Worm (Caenorhabditis elegans) whole organism, young adult: ENCODE results near the gene fbxa-139.

Experiments used
- B0019.2 ChIP-seq: fragments of 200-800 bp; sonication (Bioruptor generic); conservative IDR thresholded peaks from 2 replicates; pipeline ENCODE4 v1.3.6; 2022; ENCODE audit warnings: missing genetic modification reagents, missing genetic modification characterization, missing compliant biosample characterization
- B0035.1 ChIP-seq: sonication (generic microtip); optimal IDR thresholded peaks from 2 replicates; lab custom pipeline; 2016; ENCODE audit warnings: missing genetic modification characterization, mild to moderate bottlenecking, missing compliant biosample characterization, missing genotype, missing genetic modification reagents
- B0336.3 ChIP-seq: fragments of 200-800 bp; sonication (Bioruptor generic); IDR thresholded peaks from 2 replicates; pipeline ENCODE4 v1.3.6; 2022; ENCODE audit warnings: missing genetic modification characterization, missing compliant biosample characterization
- F39B2.1 ChIP-seq: fragments of 200-800 bp; sonication (Bioruptor generic); IDR thresholded peaks from 2 replicates; pipeline ENCODE4 v1.3.6; 2022; ENCODE audit warnings: missing genetic modification reagents, missing genetic modification characterization, missing compliant biosample characterization
- F55B11.4 ChIP-seq: sonication (generic microtip); optimal IDR thresholded peaks from 2 replicates; lab custom pipeline; 2016; ENCODE audit warnings: missing compliant biosample characterization, missing genetic modification characterization, borderline replicate concordance; ENCODE audit not compliant: insufficient read depth
- K11D2.4 ChIP-seq: fragments of 200-800 bp; sonication (Bioruptor generic); IDR thresholded peaks from 2 replicates; pipeline ENCODE4 v1.3.6; 2022; ENCODE audit warnings: missing genetic modification reagents, missing genetic modification characterization, missing compliant biosample characterization
- T07F8.4 ChIP-seq: sonication (generic microtip); optimal IDR thresholded peaks from 2 replicates; lab custom pipeline; 2016; ENCODE audit warnings: mild to moderate bottlenecking, missing genetic modification characterization, moderate library complexity, missing compliant biosample characterization
- Y79H2A.3 ChIP-seq: fragments of 200-800 bp; sonication (Bioruptor generic); conservative IDR thresholded peaks from 2 replicates; pipeline ENCODE4 v1.3.6; 2022; ENCODE audit warnings: missing genetic modification reagents, missing genetic modification characterization, missing compliant biosample characterization
- ama-1 ChIP-seq, 3 experiments: fragments of 150-350 bp in 1 of 3; sonication (generic microtip) in 2 of 3; optimal IDR thresholded peaks; 2 replicates each; lab custom pipeline; 2014 to 2018; ENCODE audit warnings: missing biosample characterization in 2 of 3, missing genetic modification characterization in 2 of 3, missing genetic modification reagents in 2 of 3
- atf-7 ChIP-seq: sonication (generic microtip); optimal IDR thresholded peaks from 2 replicates; lab custom pipeline; 2017; ENCODE audit warnings: mild to moderate bottlenecking, missing genetic modification characterization, missing compliant biosample characterization
- athp-1 ChIP-seq: sonication (generic microtip); optimal IDR thresholded peaks from 2 replicates; lab custom pipeline; 2017; ENCODE audit warnings: mild to moderate bottlenecking, missing genetic modification characterization, missing compliant biosample characterization
- attf-3 ChIP-seq: fragments of 200-800 bp; sonication (Bioruptor generic); conservative IDR thresholded peaks from 2 replicates; pipeline ENCODE4 v1.3.6; 2022; ENCODE audit warnings: missing genetic modification reagents, missing genetic modification characterization, missing compliant biosample characterization
- ccch-3 ChIP-seq: fragments of 200-800 bp; sonication (Bioruptor generic); optimal IDR thresholded peaks from 2 replicates; lab custom pipeline; 2018; ENCODE audit warnings: mild to moderate bottlenecking, missing genetic modification characterization, missing compliant biosample characterization
- ceh-100 ChIP-seq: fragments of 200-800 bp; sonication (Bioruptor generic); IDR thresholded peaks from 2 replicates; pipeline ENCODE4 v1.3.6; 2022; ENCODE audit warnings: missing genetic modification reagents, missing genetic modification characterization, missing compliant biosample characterization
- ceh-27 ChIP-seq: fragments of 200-800 bp; sonication (Bioruptor generic); optimal IDR thresholded peaks from 2 replicates; lab custom pipeline; 2018; ENCODE audit warnings: mild to moderate bottlenecking, missing genetic modification characterization, moderate library complexity, missing compliant biosample characterization
- die-1 ChIP-seq: sonication (generic microtip); optimal IDR thresholded peaks from 2 replicates; lab custom pipeline; 2016; ENCODE audit warnings: missing genotype, mild to moderate bottlenecking, missing genetic modification characterization, missing compliant biosample characterization
- dox-1 ChIP-seq: fragments of 200-800 bp; sonication (Bioruptor generic); IDR thresholded peaks from 2 replicates; pipeline ENCODE4 v1.3.6; 2022; ENCODE audit warnings: missing genetic modification reagents, missing genetic modification characterization, missing compliant biosample characterization
- him-1 ChIP-seq: sonication (generic microtip); optimal IDR thresholded peaks from 2 replicates; lab custom pipeline; 2016; ENCODE audit warnings: missing genotype, missing genetic modification reagents, missing genetic modification characterization, missing compliant biosample characterization
- hmg-1.2 ChIP-seq: fragments of 200-800 bp; sonication (Bioruptor generic); IDR thresholded peaks from 2 replicates; pipeline ENCODE4 v1.3.6; 2022; ENCODE audit warnings: missing genetic modification reagents, missing genetic modification characterization, missing compliant biosample characterization
- hmg-20 ChIP-seq: fragments of 200-800 bp; sonication (Bioruptor generic); IDR thresholded peaks from 2 replicates; pipeline ENCODE4 v1.3.6; 2022; ENCODE audit warnings: missing genetic modification reagents, missing genetic modification characterization, missing compliant biosample characterization
- hrde-1 ChIP-seq: sonication (generic microtip); optimal IDR thresholded peaks from 2 replicates; lab custom pipeline; 2016; ENCODE audit warnings: missing genetic modification characterization, mild to moderate bottlenecking, missing compliant biosample characterization, moderate library complexity, missing genotype, missing genetic modification reagents, borderline replicate concordance
- hsf-1 ChIP-seq: fragments of 200-800 bp; sonication (Bioruptor generic); IDR thresholded peaks from 2 replicates; pipeline ENCODE4 v1.3.6; 2022; ENCODE audit warnings: missing genetic modification reagents, missing genetic modification characterization, missing compliant biosample characterization
- let-526 ChIP-seq: fragments of 200-800 bp; sonication (Bioruptor generic); IDR thresholded peaks from 2 replicates; pipeline ENCODE4 v1.3.6; 2022; ENCODE audit warnings: missing genetic modification reagents, missing genetic modification characterization, missing compliant biosample characterization
- lin-35 ChIP-seq, 3 experiments: fragments of 150-350 bp in 2 of 3; sonication (generic microtip) in 1 of 3; optimal IDR thresholded peaks; 2 replicates each; lab custom pipeline; 2014 to 2018; ENCODE audit warnings: missing biosample characterization in 3 of 3, missing genetic modification characterization in 3 of 3, missing genetic modification reagents in 3 of 3
- lsl-1 ChIP-seq: fragments of 200-800 bp; sonication (Bioruptor generic); optimal IDR thresholded peaks from 2 replicates; lab custom pipeline; 2018; ENCODE audit warnings: mild to moderate bottlenecking, missing genetic modification characterization, moderate library complexity, missing compliant biosample characterization
- madf-10 ChIP-seq: sonication (generic microtip); optimal IDR thresholded peaks from 2 replicates; lab custom pipeline; 2016; ENCODE audit warnings: mild to moderate bottlenecking, missing genetic modification characterization, missing compliant biosample characterization
- mcd-1 ChIP-seq: fragments of 200-800 bp; sonication (Bioruptor generic); IDR thresholded peaks from 2 replicates; pipeline ENCODE4 v1.3.6; 2022; ENCODE audit warnings: missing genetic modification reagents, missing genetic modification characterization, missing compliant biosample characterization
- mes-4 ChIP-seq: sonication (generic microtip); optimal IDR thresholded peaks from 2 replicates; lab custom pipeline; 2016; ENCODE audit warnings: missing genotype, missing genetic modification characterization, missing compliant biosample characterization
- nhr-179 ChIP-seq: sonication (generic microtip); optimal IDR thresholded peaks from 2 replicates; lab custom pipeline; 2016; ENCODE audit warnings: mild to moderate bottlenecking, missing genetic modification characterization, missing compliant biosample characterization
- nhr-80 ChIP-seq: sonication (generic microtip); optimal IDR thresholded peaks from 2 replicates; lab custom pipeline; 2016; ENCODE audit warnings: missing genetic modification characterization, missing compliant biosample characterization
- pbrm-1 ChIP-seq: fragments of 200-800 bp; sonication (Bioruptor generic); IDR thresholded peaks from 2 replicates; pipeline ENCODE4 v1.3.6; 2022; ENCODE audit warnings: missing genetic modification reagents, missing genetic modification characterization, missing compliant biosample characterization
- repo-1 ChIP-seq: sonication (generic microtip); optimal IDR thresholded peaks from 2 replicates; lab custom pipeline; 2017; ENCODE audit warnings: mild to moderate bottlenecking, missing genetic modification characterization, missing compliant biosample characterization
- rpc-1 ChIP-seq, 2 experiments: fragments of 150-350 bp in 1 of 2; sonication (generic microtip) in 1 of 2; optimal IDR thresholded peaks; 2 replicates each; lab custom pipeline; 2014 to 2018; ENCODE audit warnings: missing biosample characterization in 1 of 2, missing genetic modification characterization in 1 of 2, missing genetic modification reagents in 1 of 2, missing genotype in 1 of 2
- snpc-1.1 ChIP-seq: sonication (generic microtip); optimal IDR thresholded peaks from 2 replicates; lab custom pipeline; 2017; ENCODE audit warnings: missing genetic modification characterization, mild to moderate bottlenecking, missing compliant biosample characterization, antibody characterized with exemption, moderate library complexity, missing genotype, missing genetic modification reagents; ENCODE audit not compliant: insufficient read depth
- snpc-3.4 ChIP-seq: sonication (generic microtip); optimal IDR thresholded peaks from 2 replicates; lab custom pipeline; 2017; ENCODE audit warnings: missing genetic modification characterization, mild to moderate bottlenecking, missing compliant biosample characterization, antibody characterized with exemption, moderate library complexity, missing genotype, missing genetic modification reagents
- snpc-4 ChIP-seq, 5 experiments: fragments of 150-350 bp in 1 of 5; sonication (generic microtip) in 4 of 5; optimal IDR thresholded peaks; 2 replicates each; lab custom pipeline; 2014 to 2018; ENCODE audit warnings: missing genetic modification characterization in 5 of 5, missing biosample characterization in 3 of 5, antibody characterized with exemption in 2 of 5, mild to moderate bottlenecking in 2 of 5, missing compliant biosample characterization in 2 of 5, missing genotype in 2 of 5, moderate library complexity in 2 of 5, missing genetic modification reagents in 1 of 5
- tbp1 ChIP-seq: fragments of 200-800 bp; sonication (Bioruptor generic); optimal IDR thresholded peaks from 2 replicates; lab custom pipeline; 2018; ENCODE audit warnings: mild to moderate bottlenecking, missing genetic modification characterization, missing compliant biosample characterization
- unc-130 ChIP-seq: sonication (generic microtip); optimal IDR thresholded peaks from 2 replicates; lab custom pipeline; 2016; ENCODE audit warnings: missing genetic modification reagents, missing genetic modification characterization, missing compliant biosample characterization
- unc-62 ChIP-seq: fragments of 150-350 bp; optimal IDR thresholded peaks from 2 replicates; lab custom pipeline; 2014; ENCODE audit warnings: missing biosample characterization, missing genetic modification reagents, missing genetic modification characterization
- ztf-18 ChIP-seq: sonication (generic microtip); optimal IDR thresholded peaks from 2 replicates; lab custom pipeline; 2016; ENCODE audit warnings: missing genotype, mild to moderate bottlenecking, missing genetic modification characterization, missing compliant biosample characterization
- ztf-22 ChIP-seq: fragments of 200-800 bp; sonication (Bioruptor generic); optimal IDR thresholded peaks from 2 replicates; lab custom pipeline; 2018; ENCODE audit warnings: mild to moderate bottlenecking, missing genetic modification characterization, moderate library complexity, missing compliant biosample characterization
- ztf-25 ChIP-seq: fragments of 200-800 bp; sonication (Bioruptor generic); IDR thresholded peaks from 2 replicates; pipeline ENCODE4 v1.3.6; 2022; ENCODE audit warnings: missing genetic modification reagents, missing genetic modification characterization, missing compliant biosample characterization
- ztf-6 ChIP-seq: fragments of 200-800 bp; sonication (Bioruptor generic); IDR thresholded peaks from 2 replicates; pipeline ENCODE4 v1.3.6; 2022; ENCODE audit warnings: missing genetic modification reagents, missing genetic modification characterization, missing compliant biosample characterization

fbxa-139 gene

DNA sequence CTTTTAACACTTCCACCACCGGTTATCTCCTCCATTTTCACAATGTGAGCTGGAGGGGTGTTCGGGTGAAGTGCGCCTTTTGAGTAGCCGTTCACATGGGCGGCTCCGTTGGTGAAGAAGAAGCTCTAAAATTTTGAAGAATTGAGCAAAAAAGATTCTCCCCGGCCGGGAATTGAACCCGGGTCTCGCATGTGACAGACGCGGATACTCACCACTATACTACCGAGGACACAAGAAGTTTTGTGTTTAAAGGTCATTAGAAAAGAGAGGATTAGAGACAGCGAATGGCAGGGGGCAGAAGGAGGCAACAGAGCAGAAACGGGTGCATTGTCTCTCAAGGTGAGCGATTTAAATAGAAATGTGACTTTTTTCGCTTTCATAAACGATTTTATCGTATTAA, 42.8 kb downstream of the fbxa-139 start (continued):
- TF ChIP-seq snpc-3.4 (tag; lab: Kevin White, UChicago) (peak; percentile 38), die-1 (peak; percentile 81), hsf-1 (GFP tag; lab: Robert Waterston, UW) (peak; percentile 56; the same call in 1 of the 2 replicates), nhr-80 (tag; lab: Kevin White, UChicago) (peak; percentile 9), atf-7 (tag; lab: Kevin White, UChicago) (peak; percentile 24), ama-1 (optimal IDR thresholded peaks at IDR 0.05; lab: Kevin White, UChicago) (no peak), ama-1 (GFP tag; optimal IDR thresholded peaks at IDR 0.05; lab: Kevin White, UChicago) (peak; percentile 22 to 32), lsl-1 (GFP tag; lab: Kevin White, UChicago) (peak; percentile 30), B0035.1 (tag; lab: Kevin White, UChicago) (peak; percentile 31), ceh-27 (GFP tag; lab: Kevin White, UChicago) (peak; percentile 17), ztf-25 (GFP tag; lab: Robert Waterston, UW) (peak; percentile 58; the same call in 1 of the 2 replicates), ccch-3 (GFP tag; lab: Kevin White, UChicago) (no peak), ztf-18 (tag; lab: Kevin White, UChicago) (peak; percentile 57), lin-35 (GFP tag; optimal IDR thresholded peaks at IDR 0.05; lab: Kevin White, UChicago) (peak in 1 of 3 experiments; percentile 54), tbp1 (peak; percentile 98), athp-1 (tag; lab: Kevin White, UChicago) (peak; percentile 27), madf-10 (tag; lab: Kevin White, UChicago) (peak; percentile 62), unc-62 (GFP tag; lab: Kevin White, UChicago) (no peak), dox-1 (GFP tag; lab: Robert Waterston, UW) (peak; percentile 63), him-1 (tag; lab: Kevin White, UChicago) (peak; percentile 71), ztf-6 (GFP tag; lab: Robert Waterston, UW) (0 out of 2 replicates have a peak, but pooled peaks have one; percentile 71), F39B2.1 (no peak), T07F8.4 (tag; lab: Kevin White, UChicago) (peak; percentile 56), ztf-22 (peak; percentile 36), snpc-1.1 (tag; lab: Kevin White, UChicago) (peak; percentile 19), ceh-100 (GFP tag; lab: Robert Waterston, UW) (0 out of 2 replicates have a peak, but pooled peaks have one; percentile 34), let-526 (GFP tag; lab: Robert Waterston, UW) (0 out of 2 replicates have a peak, but pooled peaks have one; percentile 15), unc-130 (peak; percentile 24), B0336.3 (GFP tag; lab: Robert Waterston, UW) (peak; percentile 43; the same call in 1 of the 2 replicates), hmg-20 (0 out of 2 replicates have a peak, but pooled peaks have one; percentile 6), repo-1 (peak; percentile 2), rpc-1 (optimal IDR thresholded peaks at IDR 0.05; lab: Kevin White, UChicago) (peak; percentile 80), rpc-1 (tag; optimal IDR thresholded peaks at IDR 0.05; lab: Kevin White, UChicago) (peak; percentile 85), F55B11.4 (tag; lab: Kevin White, UChicago) (no peak), snpc-4 (GFP tag; optimal IDR thresholded peaks at IDR 0.05; lab: Kevin White, UChicago) (peak; percentile 47), snpc-4 (tag; optimal IDR thresholded peaks at IDR 0.05; lab: Kevin White, UChicago) (peak in 3 of 4 experiments; percentile 33 to 68 (median 43)), mcd-1 (GFP tag; lab: Robert Waterston, UW) (peak; percentile 63), B0019.2 (GFP tag; lab: Robert Waterston, UW) (no peak), attf-3 (GFP tag; lab: Robert Waterston, UW) (peak; percentile 63), Y79H2A.3 (GFP tag; lab: Robert Waterston, UW) (no peak), hmg-1.2 (GFP tag; lab: Robert Waterston, UW) (peak; percentile 81), pbrm-1 (GFP tag; lab: Robert Waterston, UW) (peak; percentile 62), hrde-1 (tag; lab: Kevin White, UChicago) (peak; percentile 7), K11D2.4 (no peak), nhr-179 (peak; percentile 44), mes-4 (peak; percentile 32)
- TF ChIP-seq, all 124 proteins: peak for 68
